Fruit fly (Drosophila melanogaster): ENCODE measurements around the gene CG8915.

dm6 chrX:17230944-17231343, 13.9 kb downstream of the CG8915 start, which contains the start of gene CG10597:
- TF ChIP-seq CG13204 (GFP tag; optimal IDR thresholded peaks at IDR 0.05): no peak
- no peak for TF ChIP-seq CG9948 (tag; optimal IDR thresholded peaks at IDR 0.05)
- TF ChIP-seq CG32121 (GFP tag; IDR thresholded peaks at IDR 0.05): no peak
- no peak for TF ChIP-seq CG10348 (GFP tag; IDR thresholded peaks at IDR 0.05)
- TF ChIP-seq Pif1A (GFP tag; optimal IDR thresholded peaks at IDR 0.05): no peak
- no peak for TF ChIP-seq CG17806 (tag; optimal IDR thresholded peaks at IDR 0.05)
- no peak for TF ChIP-seq CG4496 (GFP tag; IDR thresholded peaks at IDR 0.05)
- TF ChIP-seq Pif1B (GFP tag; optimal IDR thresholded peaks at IDR 0.05): no peak
- TF ChIP-seq CG14655 (GFP tag; optimal IDR thresholded peaks at IDR 0.05): no peak
- no peak for TF ChIP-seq CG34367 (tag; optimal IDR thresholded peaks at IDR 0.05)
- no peak for TF ChIP-seq gl (tag; optimal IDR thresholded peaks at IDR 0.05)

Data from whole organism, pupa.